Fruit fly (Drosophila melanogaster) whole organism, larva: ENCODE measurements around the gene CG32829.
A peak's percentile ranks its signal among the peaks of the same experiment; 100 is the strongest.

ENCODE experiments used
- noc ChIP-seq: fragments of 200-800 bp; sonication (Bioruptor generic); optimal IDR thresholded peaks from 3 replicates; lab custom pipeline; 2019; ENCODE audit warnings: missing biosample characterization, mild to moderate bottlenecking, missing genetic modification characterization, moderate library complexity

Gene CG32829

DNA sequence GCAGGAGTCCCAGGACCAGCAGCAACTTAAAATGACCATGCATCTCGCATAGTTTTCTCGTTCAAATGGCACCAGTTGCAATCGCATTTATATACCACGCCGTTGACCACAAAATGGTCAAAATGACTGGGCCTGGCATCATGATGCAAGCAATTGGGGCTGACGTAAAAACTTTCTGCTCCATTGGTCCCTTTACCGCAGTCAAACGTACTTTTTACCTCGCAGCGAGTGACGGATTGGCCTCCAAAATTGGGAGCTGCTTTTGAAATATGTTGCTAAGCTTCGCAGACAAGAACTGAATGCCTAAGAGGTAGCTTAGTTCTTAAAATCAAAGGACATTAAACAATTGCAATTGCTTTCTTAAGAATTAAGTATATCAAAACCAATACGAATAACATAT, at the start of gene CG32829:
CG32829 (minus strand) TSS at position 101 of the 400 bp plus-strand sequence.
- TF ChIP-seq noc (tag; lab: Kevin White, UChicago): no peak

dm6 chr2L:6964632-6965031, 48.4 kb upstream of the CG32829 start:
- TF ChIP-seq noc (tag; lab: Kevin White, UChicago): no peak

DNA sequence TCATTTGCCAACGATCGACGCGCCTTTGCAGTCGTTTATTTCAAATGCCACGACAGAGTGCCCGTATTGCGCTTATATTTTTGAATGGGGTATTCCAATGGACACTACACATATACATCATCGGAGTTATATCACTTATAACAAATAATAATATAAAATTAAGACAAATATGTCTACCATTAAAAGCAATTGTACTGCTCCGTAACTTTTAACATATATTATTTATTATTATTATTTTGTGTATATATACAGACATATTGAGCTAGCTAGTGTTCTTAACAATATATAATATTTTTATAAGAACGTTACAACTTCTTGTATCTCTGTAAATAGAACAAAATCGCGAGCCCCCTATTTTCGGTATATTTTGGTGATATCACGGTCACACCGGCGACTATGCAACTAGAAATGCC, 47.8 kb upstream of the CG32829 start, which contains the start of the genes sip2 and Coprox:
sip2 (minus strand) TSS at position 53 of the 413 bp plus-strand sequence.
Coprox (plus strand) TSS at position 400 of the 413 bp plus-strand sequence.
- TF ChIP-seq noc (tag; lab: Kevin White, UChicago): peak; percentile 59

dm6 chr2L:6960165-6960564, 43.9 kb upstream of the CG32829 start, which contains the start of the genes Atac1 and Hmgcl:
Gene Atac1, minus strand, starts transcription at chr2L:6960328.
Gene Hmgcl, plus strand, starts transcription at chr2L:6960377.
- TF ChIP-seq noc (tag; lab: Kevin White, UChicago): no peak

dm6 chr2L:6956725-6957124, 40.5 kb upstream of the CG32829 start, which contains the start of the genes CG13775 and CG3430:
Gene CG13775, minus strand, starts transcription at chr2L:6956950.
Gene CG3430, plus strand, starts transcription at chr2L:6957008.
- TF ChIP-seq noc (tag; lab: Kevin White, UChicago): no peak

DNA sequence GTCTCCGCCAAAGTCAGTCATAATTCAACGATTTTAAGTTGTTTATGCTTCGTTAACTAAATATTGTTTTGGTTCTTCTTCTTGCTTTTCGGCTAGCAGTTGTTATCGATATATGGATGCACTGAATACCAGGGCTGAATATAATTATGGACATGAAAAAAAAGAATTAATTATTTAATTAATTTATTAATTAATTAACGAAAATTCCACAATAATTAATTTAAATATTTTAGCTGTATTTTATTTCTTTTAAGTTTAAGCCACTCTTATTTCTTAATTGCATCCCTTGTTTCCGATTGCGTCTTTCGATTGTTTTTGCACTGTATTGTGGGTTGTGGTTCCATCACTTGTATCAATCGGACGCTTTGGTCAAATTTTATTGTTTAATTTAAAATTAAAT, 33.9 kb upstream of the CG32829 start, which contains the start of the genes Gas41 and SA1:
Gas41 (minus strand) TSS at position 112 of the 400 bp plus-strand sequence.
SA1 (plus strand) TSS at position 326 of the 400 bp plus-strand sequence.
- peak; percentile 89 for TF ChIP-seq noc (tag; lab: Kevin White, UChicago)

DNA sequence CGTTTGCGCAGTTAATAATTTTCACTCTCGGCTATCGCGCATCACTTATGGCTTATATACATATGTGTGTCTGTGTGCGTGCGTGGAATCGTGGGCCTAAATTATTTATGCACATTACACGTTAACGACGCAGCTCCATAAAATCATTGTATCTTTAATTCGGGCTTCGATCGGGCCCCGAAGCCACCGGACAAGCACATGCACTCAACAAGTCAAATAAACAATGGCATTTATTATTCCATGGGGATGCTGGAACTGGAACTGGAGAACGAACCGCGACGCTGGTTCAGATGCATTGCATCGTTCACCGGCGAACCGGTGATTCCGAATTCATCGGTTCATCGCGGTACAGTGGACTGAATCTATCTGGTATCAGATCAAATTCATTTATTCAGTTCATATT, 32.3 kb upstream of the CG32829 start, which contains the start of gene ihog:
ihog (minus strand) TSS at position 269 of the 403 bp plus-strand sequence.
- TF ChIP-seq noc (tag; lab: Kevin White, UChicago): no peak

dm6 chr2L:6945088-6945487, 28.8 kb upstream of the CG32829 start, which contains the start of gene Fgop2:
Gene Fgop2, minus strand, starts transcription at chr2L:6945289.
- TF ChIP-seq noc (tag; lab: Kevin White, UChicago): no peak

DNA sequence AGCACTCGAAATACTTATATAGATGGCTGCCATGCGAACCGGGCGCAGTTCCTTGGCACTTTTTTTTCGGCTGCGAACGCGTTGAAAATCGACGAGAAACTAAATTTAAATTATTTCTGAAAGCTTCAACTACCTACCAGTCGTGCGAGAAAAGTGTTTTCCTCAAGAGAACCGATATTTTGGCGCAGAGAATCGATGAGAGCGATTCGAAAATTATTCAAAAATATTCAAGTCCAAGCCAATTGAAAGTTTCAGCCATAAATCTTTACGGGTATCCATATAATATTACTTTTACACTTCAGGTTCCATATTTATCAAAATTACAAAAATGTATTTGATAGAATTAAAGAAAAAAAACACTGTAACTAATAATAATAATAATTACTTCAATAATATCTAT, 26.5 kb upstream of the CG32829 start, which contains the start of gene CG18304:
CG18304 (minus strand) TSS at position 101 of the 400 bp plus-strand sequence.
- TF ChIP-seq noc (tag; lab: Kevin White, UChicago): no peak

dm6 chr2L:6941731-6942130, 25.5 kb upstream of the CG32829 start:
- TF ChIP-seq noc (tag; lab: Kevin White, UChicago): no peak

DNA sequence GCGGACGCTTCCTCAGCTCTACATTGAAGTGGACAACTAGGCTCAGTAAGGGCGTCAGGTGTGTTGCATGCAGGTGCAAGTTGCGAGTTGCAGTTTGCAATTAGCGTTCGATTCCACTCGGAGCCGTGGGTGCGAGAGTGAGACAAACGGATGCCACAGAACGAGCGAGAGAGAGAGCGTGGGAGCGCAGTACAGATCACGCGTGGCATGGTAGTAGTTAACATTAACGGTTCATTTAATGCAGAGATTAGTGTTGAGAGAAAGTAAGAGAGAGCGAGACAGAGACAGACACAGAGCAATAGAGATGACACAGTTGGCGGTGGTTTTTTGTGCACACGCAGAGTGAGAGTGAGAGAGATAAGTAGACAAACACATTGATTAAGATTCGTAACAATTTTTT, 23.5 kb upstream of the CG32829 start:
- no peak for TF ChIP-seq noc (tag; lab: Kevin White, UChicago)

DNA sequence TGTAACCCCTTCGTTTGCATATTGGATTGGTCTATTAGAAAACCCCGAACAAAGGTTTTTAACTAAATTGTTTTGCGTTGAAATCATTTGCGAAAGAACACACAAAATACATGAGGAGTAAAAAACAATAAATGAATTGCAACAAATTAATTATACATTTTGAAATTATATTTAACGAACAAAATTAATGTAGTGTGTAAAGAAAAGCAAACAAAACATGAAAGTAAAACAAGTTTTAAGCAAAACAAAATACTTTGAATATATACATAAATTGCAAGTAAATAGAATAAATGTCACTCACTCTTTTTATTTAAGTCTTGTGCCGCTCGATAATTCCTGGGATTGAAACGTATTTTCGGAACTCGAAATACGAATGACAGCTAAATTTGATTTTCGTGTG, 15.6 kb upstream of the CG32829 start, which contains the start of gene CG43232:
CG43232 (plus strand) TSS at position 301 of the 400 bp plus-strand sequence.
- TF ChIP-seq noc (tag; lab: Kevin White, UChicago): no peak

dm6 chr2L:6925114-6925513, 8.9 kb upstream of the CG32829 start:
- TF ChIP-seq noc (tag; lab: Kevin White, UChicago): no peak

DNA sequence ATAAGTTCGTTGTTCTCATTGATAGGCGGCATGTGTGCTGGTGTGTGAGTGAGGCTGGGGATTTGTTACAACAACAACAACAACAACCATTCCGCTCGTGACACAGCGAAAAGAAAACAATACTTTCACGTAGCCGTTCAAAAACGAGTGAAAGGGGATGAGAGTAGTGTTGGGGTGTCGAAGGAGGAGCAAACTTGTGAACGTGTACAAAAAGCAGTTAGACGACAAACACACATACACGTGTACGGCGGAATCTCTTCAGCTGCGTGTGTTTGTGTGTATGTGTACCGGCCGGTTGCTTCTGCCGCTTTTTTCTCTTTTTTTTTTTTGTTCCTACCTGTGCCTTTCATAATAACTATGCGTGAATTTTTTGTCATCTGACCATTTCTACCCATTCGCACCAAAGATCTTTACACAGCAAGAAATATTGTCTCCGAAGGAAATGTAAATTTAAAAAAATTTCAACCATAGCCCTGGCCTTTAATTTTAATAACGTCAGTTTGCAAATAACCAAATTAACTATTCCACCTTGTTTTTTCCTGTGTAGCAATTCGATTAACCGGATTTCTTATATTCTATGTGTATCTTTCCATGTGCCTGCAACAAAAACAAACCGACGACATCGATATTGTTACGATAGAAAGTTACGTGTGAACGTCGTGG, 6.0 kb upstream of the CG32829 start:
- peak; percentile 81 for TF ChIP-seq noc (tag; lab: Kevin White, UChicago)

DNA sequence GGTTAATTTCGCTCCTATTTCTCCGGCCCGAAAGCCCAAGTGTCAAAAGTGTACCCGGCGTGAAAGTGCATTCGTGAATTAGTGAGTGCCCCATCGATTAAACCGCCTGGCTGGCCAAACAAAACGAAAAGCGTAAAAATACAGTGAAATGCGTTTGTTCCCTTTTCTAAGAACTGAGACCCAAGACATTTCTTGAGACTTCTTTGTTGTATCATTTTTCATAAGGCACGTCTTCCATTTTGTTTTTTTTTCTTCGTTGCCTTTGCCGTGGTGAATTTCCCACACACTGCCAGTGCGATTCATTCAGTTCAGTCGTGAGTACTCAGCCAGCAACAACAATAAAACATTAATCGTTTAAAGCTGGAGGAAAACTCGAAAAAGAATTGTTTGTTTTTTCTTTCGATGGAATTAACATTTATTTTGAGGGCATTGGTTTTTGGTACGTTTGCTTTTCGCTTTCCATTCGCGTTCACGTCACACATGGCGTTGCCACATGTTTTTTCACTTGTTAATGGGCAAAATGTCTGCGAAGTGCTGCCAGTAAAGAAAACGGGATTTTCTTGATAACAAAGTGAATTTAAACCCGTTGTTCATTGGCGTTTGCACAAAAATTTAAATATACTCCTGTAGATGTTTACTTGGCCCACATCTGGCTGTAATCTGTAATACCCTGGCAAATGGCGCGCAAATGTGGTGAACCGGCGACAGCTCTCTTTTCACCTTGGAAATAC, 5.3 kb upstream of the CG32829 start:
- no peak for TF ChIP-seq noc (tag; lab: Kevin White, UChicago)
